Worm (Caenorhabditis elegans): ENCODE measurements around the gene dohh-1.

Gene dohh-1

DNA sequence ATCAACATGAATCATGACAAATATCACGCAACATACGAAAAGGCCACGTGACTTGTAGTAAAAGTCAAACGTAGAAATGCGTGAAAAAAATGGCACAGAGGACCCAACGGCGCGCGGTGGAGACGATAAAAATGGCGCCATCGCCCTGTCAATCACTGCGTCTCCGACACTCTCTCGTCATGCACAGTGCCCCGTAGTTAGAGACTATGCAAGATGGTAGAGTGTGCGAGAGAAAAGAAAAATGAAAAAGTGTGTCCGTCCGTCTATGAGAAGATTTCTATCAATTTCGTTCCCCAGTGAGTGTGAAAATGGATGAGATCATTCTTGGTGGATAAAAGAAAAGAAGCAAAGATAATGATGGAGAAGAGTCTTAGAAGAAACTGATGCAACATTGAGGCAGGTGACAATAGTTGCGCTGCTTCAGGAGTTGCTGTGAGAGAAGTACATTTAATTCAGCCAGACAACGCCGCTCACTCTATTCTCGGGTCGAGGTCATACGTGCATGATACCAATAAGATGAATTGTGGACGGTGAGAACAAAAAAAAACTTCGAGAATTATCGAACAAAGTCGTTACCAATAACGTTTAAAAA, 24.2 kb upstream of the dohh-1 start:
- peak; percentile 55 for TF ChIP-seq ceh-18 (tag; optimal IDR thresholded peaks at IDR 0.05)
- peak; percentile 43 for TF ChIP-seq tbx-2 (tag; optimal IDR thresholded peaks at IDR 0.05)
- no peak for TF ChIP-seq sox-4 (tag; optimal IDR thresholded peaks at IDR 0.05)
- peak; percentile 4 for TF ChIP-seq nfya-1 (tag; optimal IDR thresholded peaks at IDR 0.05)
- TF ChIP-seq unc-55 (GFP tag; optimal IDR thresholded peaks at IDR 0.05) = peak; percentile 92
- TF ChIP-seq ref-2 (tag; optimal IDR thresholded peaks at IDR 0.05) = peak; percentile 12
- no peak for TF ChIP-seq syd-9 (tag; optimal IDR thresholded peaks at IDR 0.05)

DNA sequence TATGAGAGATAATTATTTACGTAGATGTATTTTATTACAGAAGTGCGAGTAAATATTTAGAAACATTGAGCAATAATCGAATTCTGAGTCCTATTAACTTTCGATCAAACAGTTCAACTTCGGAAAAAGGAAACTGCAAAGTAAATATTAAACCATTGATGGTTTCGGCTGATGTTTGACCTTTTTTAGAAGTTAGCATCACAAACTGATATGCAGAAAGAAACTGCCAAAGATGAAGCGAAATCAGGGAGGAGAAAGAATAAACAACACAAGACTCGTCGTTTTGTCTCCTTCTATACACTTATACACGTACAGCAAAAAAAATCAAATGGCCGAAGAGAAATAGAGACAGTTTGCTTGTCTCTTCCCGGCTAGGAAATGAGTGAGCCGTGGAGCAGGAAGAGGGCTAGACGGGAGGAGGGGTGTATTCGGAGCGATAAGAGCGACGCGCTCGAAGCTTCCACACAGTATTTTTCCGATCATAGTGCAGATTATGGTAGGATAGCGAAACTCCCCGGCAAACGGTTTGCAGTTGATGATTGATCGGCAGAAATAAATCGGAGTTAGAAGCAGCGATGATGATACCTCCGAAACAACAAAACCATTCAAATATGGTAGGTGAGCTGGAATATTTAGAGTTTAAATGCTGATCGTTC, 23.1 kb upstream of the dohh-1 start:
- TF ChIP-seq odd-2 (tag; optimal IDR thresholded peaks at IDR 0.05) (no peak), gmeb-2 (tag; optimal IDR thresholded peaks at IDR 0.05) (no peak), ceh-9 (tag; optimal IDR thresholded peaks at IDR 0.05) (no peak), pha-2 (tag; optimal IDR thresholded peaks at IDR 0.05) (no peak), hlh-15 (tag; optimal IDR thresholded peaks at IDR 0.05) (no peak), pha-4 (tag; optimal IDR thresholded peaks at IDR 0.05) (no peak), sox-4 (tag; optimal IDR thresholded peaks at IDR 0.05) (no peak), tbx-2 (tag; optimal IDR thresholded peaks at IDR 0.05) (no peak), elt-2 (tag; optimal IDR thresholded peaks at IDR 0.05) (peak; percentile 25)

DNA sequence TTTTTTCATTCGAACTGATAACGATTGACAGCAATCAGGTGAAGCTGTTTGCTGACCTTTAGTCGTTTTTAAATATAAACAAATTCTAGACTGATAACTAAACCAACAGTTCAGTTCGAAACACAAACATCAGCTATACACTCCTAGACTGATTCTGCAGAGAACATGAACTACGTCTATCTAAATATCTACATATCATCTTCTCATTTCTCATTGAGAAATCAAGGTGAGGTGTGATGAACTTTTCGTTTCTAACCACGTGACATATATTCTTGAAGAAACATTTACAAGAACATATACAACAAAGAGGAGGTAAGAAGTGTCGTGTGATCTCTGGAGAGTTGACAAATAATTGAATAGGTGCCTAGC, 22.6 kb upstream of the dohh-1 start:
- TF ChIP-seq rnt-1 (tag; optimal IDR thresholded peaks at IDR 0.05) (no peak), hlh-30 (tag; optimal IDR thresholded peaks at IDR 0.05; ENCODE audit: insufficient read depth) (peak; percentile 43)

DNA sequence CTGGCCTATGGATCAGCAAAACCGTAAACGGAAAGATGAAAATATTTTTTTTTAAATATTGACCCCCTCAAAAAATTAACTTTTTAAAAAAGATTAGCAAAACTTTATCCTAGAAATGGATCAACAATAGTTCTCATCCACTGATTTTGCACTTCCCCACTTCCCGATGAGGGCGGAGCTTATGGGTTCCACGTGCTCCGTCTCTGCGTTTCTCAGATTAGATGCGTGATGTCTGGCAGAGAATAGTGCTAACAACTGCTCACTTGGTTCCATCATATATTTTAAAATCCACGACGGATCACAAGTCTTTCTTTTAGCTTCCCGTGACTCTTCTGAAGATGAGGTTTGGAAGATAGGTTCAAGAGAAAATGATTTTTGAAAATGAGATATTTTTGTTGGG, 21.4 kb upstream of the dohh-1 start:
- no peak for TF ChIP-seq fkh-6 (tag; optimal IDR thresholded peaks at IDR 0.05)
- no peak for TF ChIP-seq ceh-19 (GFP tag; optimal IDR thresholded peaks at IDR 0.05)
- peak; percentile 50 for TF ChIP-seq hlh-30 (tag; optimal IDR thresholded peaks at IDR 0.05; ENCODE audit: insufficient read depth)

DNA sequence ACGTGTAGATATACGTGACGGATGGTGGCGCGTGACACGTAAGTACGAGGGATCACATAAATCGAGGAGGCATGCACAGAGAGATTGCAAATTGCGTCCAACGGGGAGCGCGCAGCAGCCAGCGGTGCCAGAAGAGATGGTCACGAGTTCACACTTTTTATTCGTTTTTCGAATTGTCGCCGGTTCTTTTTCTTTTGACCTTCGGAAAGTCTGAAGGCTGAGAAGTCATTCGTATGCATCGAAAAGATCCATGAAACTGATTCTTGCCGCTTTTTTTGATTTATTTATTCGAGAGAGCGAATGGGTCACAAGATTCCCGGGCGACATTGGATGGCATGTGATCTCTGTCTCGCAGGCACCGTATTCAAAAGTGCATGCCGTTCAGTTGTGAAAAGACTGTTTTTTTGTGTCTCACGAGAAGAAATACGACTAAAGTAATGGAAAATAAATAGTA, 20.8 kb upstream of the dohh-1 start:
- TF ChIP-seq gmeb-2 (tag; optimal IDR thresholded peaks at IDR 0.05) (no peak), tbx-2 (tag; optimal IDR thresholded peaks at IDR 0.05) (peak; percentile 11), pag-3 (tag; optimal IDR thresholded peaks at IDR 0.05; ENCODE audit: borderline replicate concordance) (no peak), hlh-30 (tag; optimal IDR thresholded peaks at IDR 0.05; ENCODE audit: insufficient read depth) (peak; percentile 85), ceh-18 (tag; optimal IDR thresholded peaks at IDR 0.05) (peak; percentile 17), unc-42 (tag; optimal IDR thresholded peaks at IDR 0.05) (peak; percentile 49), pax-1 (tag; optimal IDR thresholded peaks at IDR 0.05) (no peak), nfya-1 (tag; optimal IDR thresholded peaks at IDR 0.05) (peak; percentile 24), ref-2 (tag; optimal IDR thresholded peaks at IDR 0.05) (peak; percentile 34)

DNA sequence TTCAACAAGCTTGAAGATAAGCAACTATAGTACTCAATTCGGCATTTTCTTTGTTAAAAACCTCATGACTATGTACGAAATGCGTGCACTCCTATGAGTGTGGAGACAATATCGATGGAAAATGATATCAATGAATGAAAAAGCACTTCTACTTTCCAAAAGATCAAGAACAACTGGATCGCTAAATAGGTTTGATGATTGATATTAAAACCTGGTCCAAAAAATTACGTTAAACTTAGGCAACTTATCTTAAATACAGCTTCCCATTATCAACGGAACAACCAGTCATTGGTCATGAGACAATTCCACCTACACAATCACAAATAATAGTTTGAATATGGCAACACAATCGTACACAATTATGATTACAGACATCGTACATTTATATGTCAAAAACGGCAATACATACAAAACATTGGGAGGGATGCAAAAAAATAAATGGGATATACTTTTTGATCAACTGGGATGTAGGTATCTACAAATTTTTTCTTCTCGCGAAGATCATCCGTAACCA, 20.0 kb upstream of the dohh-1 start:
- no peak for TF ChIP-seq F13H6.1 (tag; optimal IDR thresholded peaks at IDR 0.05)
- no peak for TF ChIP-seq K02D7.2 (tag; optimal IDR thresholded peaks at IDR 0.05)
- TF ChIP-seq ahr-1 (tag; optimal IDR thresholded peaks at IDR 0.05) = no peak
- TF ChIP-seq odd-2 (tag; optimal IDR thresholded peaks at IDR 0.05) = no peak
- no peak for TF ChIP-seq syd-9 (tag; optimal IDR thresholded peaks at IDR 0.05)
- no peak for TF ChIP-seq elt-4 (tag; optimal IDR thresholded peaks at IDR 0.05)
- TF ChIP-seq fkh-10 (GFP tag; optimal IDR thresholded peaks at IDR 0.05) = no peak
- TF ChIP-seq ama-1 (optimal IDR thresholded peaks at IDR 0.05) = no peak
- TF ChIP-seq dve-1 (tag; optimal IDR thresholded peaks at IDR 0.05) = no peak
- TF ChIP-seq ceh-14 (tag; optimal IDR thresholded peaks at IDR 0.05) = no peak
- TF ChIP-seq madf-2 (tag; optimal IDR thresholded peaks at IDR 0.05) = no peak
- TF ChIP-seq ceh-9 (tag; optimal IDR thresholded peaks at IDR 0.05) = no peak
- TF ChIP-seq unc-3 (GFP tag; conservative IDR thresholded peaks at IDR 0.05) = no peak
- no peak for TF ChIP-seq unc-3 (tag; optimal IDR thresholded peaks at IDR 0.05)
- no peak for TF ChIP-seq ceh-19 (GFP tag; optimal IDR thresholded peaks at IDR 0.05)
- TF ChIP-seq eyg-1 (tag; optimal IDR thresholded peaks at IDR 0.05) = no peak
- no peak for TF ChIP-seq sox-4 (tag; optimal IDR thresholded peaks at IDR 0.05)
- TF ChIP-seq unc-55 (GFP tag; optimal IDR thresholded peaks at IDR 0.05) = no peak
- no peak for TF ChIP-seq sdc-2 (tag; optimal IDR thresholded peaks at IDR 0.05)
- TF ChIP-seq lin-11 (tag; optimal IDR thresholded peaks at IDR 0.05) = no peak

All from whole organism, late embryonic.